Fruit fly (Drosophila melanogaster) whole organism, embryonic: ENCODE results near the gene yrt.

Source experiments
- ATbp ChIP-seq: fragments of 200-800 bp; sonication (Bioruptor generic); optimal IDR thresholded peaks from 2 replicates; lab custom pipeline; 2017; ENCODE audit warnings: missing biosample characterization, mild to moderate bottlenecking, missing genetic modification characterization, missing genetic modification reagents
- CG10321 ChIP-seq: fragments of 200-800 bp; sonication (Bioruptor generic); IDR thresholded peaks from 2 replicates; pipeline ENCODE4 v1.3.6; 2022; ENCODE audit warnings: missing biosample characterization, missing genetic modification characterization
- CG10431 ChIP-seq: fragments of 200-800 bp; sonication (Bioruptor generic); optimal IDR thresholded peaks from 3 replicates; lab custom pipeline; 2018; ENCODE audit warnings: missing biosample characterization, mild to moderate bottlenecking, missing genetic modification characterization
- CG10654 ChIP-seq: fragments of 200-800 bp; sonication (Bioruptor generic); optimal IDR thresholded peaks from 2 replicates; lab custom pipeline; 2016; ENCODE audit warnings: missing biosample characterization, missing genetic modification characterization
- CG10959 ChIP-seq: fragments of 200-800 bp; sonication (Bioruptor generic); IDR thresholded peaks from 2 replicates; pipeline ENCODE4 v1.3.6; 2022; ENCODE audit warnings: missing biosample characterization, missing genetic modification characterization
- CG11085 ChIP-seq: fragments of 200-800 bp; sonication (Bioruptor generic); IDR thresholded peaks from 2 replicates; pipeline ENCODE4 v1.3.6; 2022; ENCODE audit warnings: missing biosample characterization, missing genetic modification characterization
- CG11560 ChIP-seq: fragments of 200-800 bp; sonication (Bioruptor generic); IDR thresholded peaks from 3 replicates; pipeline ENCODE4 v1.3.6; 2022; ENCODE audit warnings: missing biosample characterization, missing genetic modification characterization
- CG16813 ChIP-seq: fragments of 200-800 bp; sonication (Bioruptor generic); IDR thresholded peaks from 3 replicates; pipeline ENCODE4 v1.3.6; 2022; ENCODE audit warnings: missing biosample characterization, missing genetic modification characterization; ENCODE audit not compliant: partially characterized antibody
- CG17186 ChIP-seq: fragments of 200-800 bp; sonication (Bioruptor generic); optimal IDR thresholded peaks from 3 replicates; lab custom pipeline; 2017; ENCODE audit warnings: missing biosample characterization, missing genetic modification reagents, missing genetic modification characterization
- CG17361 ChIP-seq: fragments of 200-800 bp; sonication (Bioruptor generic); IDR thresholded peaks from 3 replicates; pipeline ENCODE4 v1.3.6; 2022; ENCODE audit warnings: missing biosample characterization, missing genetic modification characterization
- CG17802 ChIP-seq: fragments of 200-800 bp; sonication (Bioruptor generic); optimal IDR thresholded peaks from 2 replicates; lab custom pipeline; 2018; ENCODE audit warnings: missing biosample characterization, mild to moderate bottlenecking, missing genetic modification characterization, moderate library complexity
- CG2678 ChIP-seq: fragments of 200-800 bp; sonication (Bioruptor generic); optimal IDR thresholded peaks from 3 replicates; lab custom pipeline; 2019; ENCODE audit warnings: missing biosample characterization, mild to moderate bottlenecking, missing genetic modification characterization, moderate library complexity
- CG3281 ChIP-seq: fragments of 200-800 bp; sonication (Bioruptor generic); optimal IDR thresholded peaks from 3 replicates; lab custom pipeline; 2017; ENCODE audit warnings: missing biosample characterization, mild to moderate bottlenecking, missing genetic modification characterization
- CG33213 ChIP-seq: fragments of 200-800 bp; sonication (Bioruptor generic); optimal IDR thresholded peaks from 3 replicates; lab custom pipeline; 2016; ENCODE audit warnings: missing biosample characterization, missing genetic modification characterization
- CG33557 ChIP-seq: fragments of 200-800 bp; sonication (Bioruptor generic); optimal IDR thresholded peaks from 2 replicates; lab custom pipeline; 2019; ENCODE audit warnings: missing biosample characterization, mild to moderate bottlenecking, missing genetic modification characterization, moderate library complexity
- CG3838 ChIP-seq: fragments of 200-800 bp; sonication (Bioruptor generic); optimal IDR thresholded peaks from 3 replicates; lab custom pipeline; 2016; ENCODE audit warnings: missing biosample characterization, missing genetic modification characterization
- CG4404 ChIP-seq: fragments of 200-800 bp; sonication (Bioruptor generic); IDR thresholded peaks from 2 replicates; pipeline ENCODE4 v1.3.6; 2022; ENCODE audit warnings: missing biosample characterization, missing genetic modification characterization
- CG7556 ChIP-seq: fragments of 200-800 bp; sonication (Bioruptor generic); optimal IDR thresholded peaks from 2 replicates; lab custom pipeline; 2017; ENCODE audit warnings: missing biosample characterization, mild to moderate bottlenecking, missing genetic modification characterization
- CG7839 ChIP-seq: fragments of 200-800 bp; sonication (Bioruptor generic); optimal IDR thresholded peaks from 3 replicates; lab custom pipeline; 2018; ENCODE audit warnings: missing biosample characterization, mild to moderate bottlenecking, missing genetic modification characterization, moderate library complexity
- CG8089 ChIP-seq: fragments of 200-800 bp; sonication (Bioruptor generic); optimal IDR thresholded peaks from 3 replicates; lab custom pipeline; 2016; ENCODE audit warnings: missing biosample characterization, missing genetic modification characterization
- CG8478 ChIP-seq: fragments of >200 bp; optimal IDR thresholded peaks from 2 replicates; lab custom pipeline; 2018
- Deaf1 ChIP-seq: fragments of 200-800 bp; optimal IDR thresholded peaks from 3 replicates; lab custom pipeline; 2019; ENCODE audit warnings: missing biosample characterization, mild to moderate bottlenecking, missing genetic modification characterization, moderate library complexity
- Ets97D ChIP-seq: fragments of 200-800 bp; sonication (Bioruptor generic); optimal IDR thresholded peaks from 3 replicates; lab custom pipeline; 2016; ENCODE audit warnings: missing biosample characterization, missing genetic modification characterization
- Gsc ChIP-seq: fragments of 200-800 bp; sonication (Bioruptor generic); IDR thresholded peaks from 2 replicates; pipeline ENCODE4 v1.3.6; 2022; ENCODE audit warnings: missing biosample characterization, missing genetic modification characterization
- HmgZ ChIP-seq: fragments of 200-800 bp; sonication (Bioruptor generic); optimal IDR thresholded peaks from 2 replicates; lab custom pipeline; 2018; ENCODE audit warnings: missing biosample characterization, mild to moderate bottlenecking, missing genetic modification characterization
- Hr78 ChIP-seq, 2 experiments: fragments of 200-800 bp in 1 of 2; fragments of >200 bp in 1 of 2; sonication (Bioruptor generic) in 1 of 2; optimal IDR thresholded peaks; 2 replicates each; lab custom pipeline; 2017 to 2019; ENCODE audit warnings: missing biosample characterization in 2 of 2, missing genetic modification characterization in 2 of 2, mild to moderate bottlenecking in 1 of 2, moderate library complexity in 1 of 2
- Hsf ChIP-seq: fragments of 200-800 bp; sonication (Bioruptor generic); optimal IDR thresholded peaks from 3 replicates; lab custom pipeline; 2016; ENCODE audit warnings: missing biosample characterization, missing genetic modification characterization
- Lpt ChIP-seq: fragments of >200 bp; optimal IDR thresholded peaks from 2 replicates; lab custom pipeline; 2018; ENCODE audit warnings: missing biosample characterization, missing genetic modification characterization
- MTF-1 ChIP-seq: fragments of 200-800 bp; sonication (Bioruptor generic); optimal IDR thresholded peaks from 2 replicates; lab custom pipeline; 2018; ENCODE audit warnings: missing biosample characterization, mild to moderate bottlenecking, missing genetic modification characterization, borderline replicate concordance
- Scr ChIP-seq: fragments of 200-800 bp; sonication (Bioruptor generic); IDR thresholded peaks from 2 replicates; pipeline ENCODE4 v1.3.6; 2022; ENCODE audit warnings: missing biosample characterization, missing genetic modification characterization; ENCODE audit not compliant: partially characterized antibody
- Sry-β ChIP-seq: fragments of 200-800 bp; sonication (Bioruptor generic); optimal IDR thresholded peaks from 2 replicates; lab custom pipeline; 2018; ENCODE audit warnings: missing biosample characterization, mild to moderate bottlenecking, missing genetic modification characterization, moderate library complexity
- Sry-δ ChIP-seq: fragments of 200-800 bp; sonication (Bioruptor generic); optimal IDR thresholded peaks from 2 replicates; lab custom pipeline; 2016; ENCODE audit warnings: missing biosample characterization, missing genetic modification characterization
- cg ChIP-seq: fragments of 200-800 bp; sonication (Bioruptor generic); optimal IDR thresholded peaks from 3 replicates; lab custom pipeline; 2019; ENCODE audit warnings: missing biosample characterization, mild to moderate bottlenecking, missing genetic modification characterization, moderate library complexity
- crp ChIP-seq, 2 experiments: fragments of 200-800 bp; sonication (Bioruptor generic); optimal IDR thresholded peaks; 2 replicates in 1 of 2; 3 replicates in 1 of 2; lab custom pipeline; 2017; ENCODE audit warnings: missing biosample characterization in 2 of 2, missing genetic modification characterization in 2 of 2, mild to moderate bottlenecking in 1 of 2, moderate library complexity in 1 of 2
- dati ChIP-seq: fragments of 200-800 bp; sonication (Bioruptor generic); IDR thresholded peaks from 2 replicates; pipeline ENCODE4 v1.3.6; 2022; ENCODE audit warnings: missing biosample characterization, missing genetic modification characterization
- dysf ChIP-seq: fragments of 200-800 bp; sonication (Bioruptor generic); IDR thresholded peaks from 3 replicates; pipeline ENCODE4 v1.3.6; 2022; ENCODE audit warnings: missing biosample characterization, missing genetic modification characterization
- ems ChIP-seq: fragments of 200-800 bp; sonication (Bioruptor generic); optimal IDR thresholded peaks from 3 replicates; lab custom pipeline; 2016; ENCODE audit warnings: missing biosample characterization, missing genetic modification characterization
- fd96Cb ChIP-seq: fragments of 200-800 bp; sonication (Bioruptor generic); optimal IDR thresholded peaks from 2 replicates; lab custom pipeline; 2018; ENCODE audit warnings: missing biosample characterization, mild to moderate bottlenecking, missing genetic modification characterization, moderate library complexity
- gem ChIP-seq: fragments of 200-800 bp; sonication (Bioruptor generic); optimal IDR thresholded peaks from 2 replicates; lab custom pipeline; 2019; ENCODE audit warnings: missing biosample characterization, mild to moderate bottlenecking, missing genetic modification characterization, moderate library complexity
- insv ChIP-seq, 2 experiments: fragments of 200-800 bp; sonication (Bioruptor generic); optimal IDR thresholded peaks; 3 replicates each; lab custom pipeline; 2016 to 2018; ENCODE audit warnings: missing biosample characterization in 2 of 2, missing genetic modification characterization in 2 of 2
- klu ChIP-seq: fragments of 200-800 bp; sonication (Bioruptor generic); IDR thresholded peaks from 2 replicates; pipeline ENCODE4 v1.3.6; 2022; ENCODE audit warnings: missing biosample characterization, missing genetic modification characterization
- luna ChIP-seq: fragments of 200-800 bp; sonication (Bioruptor generic); optimal IDR thresholded peaks from 2 replicates; lab custom pipeline; 2016; ENCODE audit warnings: missing biosample characterization, missing genetic modification characterization
- maf-S ChIP-seq: fragments of 200-800 bp; sonication (Bioruptor generic); optimal IDR thresholded peaks from 2 replicates; lab custom pipeline; 2016; ENCODE audit warnings: missing biosample characterization, missing genetic modification characterization
- otp ChIP-seq: fragments of 200-800 bp; sonication (Bioruptor generic); IDR thresholded peaks from 3 replicates; pipeline ENCODE4, ENCODE4 v1.3.6; 2022; ENCODE audit warnings: missing biosample characterization, missing genetic modification characterization
- pan ChIP-seq, 4 experiments: fragments of >200 bp in 3 of 4; fragments of 200-800 bp in 1 of 4; sonication (Bioruptor generic) in 1 of 4; optimal IDR thresholded peaks in 3 of 4; IDR thresholded peaks in 1 of 4; 2 replicates each; pipeline versions ENCODE4 v1.3.6 to Lab custom; 2017 to 2022; ENCODE audit warnings: missing biosample characterization in 2 of 4, missing genetic modification characterization in 2 of 4, mixed read lengths in 1 of 4
- pho ChIP-seq: fragments of 200-800 bp; sonication (Bioruptor generic); optimal IDR thresholded peaks from 2 replicates; lab custom pipeline; 2016; ENCODE audit warnings: missing biosample characterization, missing genetic modification characterization
- row ChIP-seq: fragments of 200-800 bp; sonication (Bioruptor generic); IDR thresholded peaks from 3 replicates; pipeline ENCODE4 v1.3.6; 2022; ENCODE audit warnings: missing biosample characterization, missing genetic modification characterization
- sima ChIP-seq: fragments of 200-800 bp; sonication (Bioruptor generic); optimal IDR thresholded peaks from 2 replicates; lab custom pipeline; 2016; ENCODE audit warnings: missing biosample characterization, missing genetic modification characterization
- slbo ChIP-seq: fragments of 200-800 bp; sonication (Bioruptor generic); IDR thresholded peaks from 2 replicates; pipeline ENCODE4 v1.3.6; 2022; ENCODE audit warnings: missing biosample characterization, missing genetic modification characterization
- stwl ChIP-seq: fragments of 200-800 bp; sonication (Bioruptor generic); optimal IDR thresholded peaks from 3 replicates; lab custom pipeline; 2018; ENCODE audit warnings: missing biosample characterization, mild to moderate bottlenecking, missing genetic modification characterization, moderate library complexity
- zf30C ChIP-seq: fragments of 200-800 bp; sonication (Bioruptor generic); optimal IDR thresholded peaks from 3 replicates; lab custom pipeline; 2018; ENCODE audit warnings: missing biosample characterization, mild to moderate bottlenecking, missing genetic modification characterization

Gene yrt

DNA sequence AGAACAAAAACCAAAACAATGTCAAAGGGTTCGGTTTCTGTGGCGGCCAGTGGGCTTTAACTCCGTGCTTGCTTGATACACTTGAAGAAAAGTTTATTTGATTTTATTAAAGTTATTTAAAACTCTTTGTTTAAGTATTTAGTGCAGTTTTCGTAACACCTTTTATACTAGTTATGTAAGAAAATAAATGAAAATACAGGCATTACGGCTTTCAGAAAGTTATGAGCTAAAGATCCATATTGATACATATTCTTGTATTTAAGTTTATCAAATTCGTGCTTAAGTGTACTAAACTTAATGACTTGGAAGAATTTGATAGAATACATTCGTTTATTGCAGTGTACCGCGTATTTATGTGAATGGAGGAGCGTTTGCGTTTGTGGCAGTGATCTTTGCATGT lies 11.7 kb upstream of the yrt start (continued):
- TF ChIP-seq CG2678 (tag; lab: Kevin White, UChicago) (peak; percentile 71), MTF-1 (GFP tag; lab: Kevin White, UChicago) (no peak), zf30C (GFP tag; lab: Kevin White, UChicago) (no peak), Scr (GFP tag; lab: Robert Waterston, UW) (no peak), luna (GFP tag; lab: Kevin White, UChicago) (no peak), CG3281 (GFP tag; lab: Kevin White, UChicago) (peak; percentile 5), CG11085 (GFP tag; lab: Robert Waterston, UW) (no peak), Ets97D (GFP tag; lab: Kevin White, UChicago) (no peak), CG10431 (GFP tag; lab: Kevin White, UChicago) (no peak), CG33213 (no peak), insv (GFP tag; optimal IDR thresholded peaks at IDR 0.05; lab: Kevin White, UChicago) (no peak), Deaf1 (peak; percentile 35), CG10654 (GFP tag; lab: Kevin White, UChicago) (peak; percentile 15), Hr78 (GFP tag; optimal IDR thresholded peaks at IDR 0.05; lab: Kevin White, UChicago) (no peak), pho (GFP tag; lab: Kevin White, UChicago) (peak; percentile 8), ATbp (GFP tag; lab: Kevin White, UChicago) (no peak), CG11560 (no peak), otp (GFP tag; lab: Robert Waterston, UW) (no peak), CG33557 (GFP tag; lab: Kevin White, UChicago) (no peak), CG17361 (GFP tag; lab: Robert Waterston, UW) (peak; percentile 80), CG16813 (GFP tag; lab: Robert Waterston, UW) (no peak), CG7556 (GFP tag; lab: Kevin White, UChicago) (peak; percentile 57), CG8478 (no peak), CG17802 (tag; lab: Kevin White, UChicago) (no peak), Gsc (GFP tag; lab: Robert Waterston, UW) (no peak), Sry-δ (GFP tag; lab: Kevin White, UChicago) (no peak), sima (GFP tag; lab: Kevin White, UChicago) (peak; percentile 3), CG10321 (GFP tag; lab: Robert Waterston, UW) (no peak), stwl (no peak), maf-S (GFP tag; lab: Kevin White, UChicago) (no peak), row (GFP tag; lab: Robert Waterston, UW) (peak; percentile 42; the same call in 2 of the 3 replicates), CG4404 (GFP tag; lab: Robert Waterston, UW) (no peak), CG17186 (no peak), HmgZ (peak; percentile 10), slbo (GFP tag; lab: Robert Waterston, UW) (peak; percentile 49; the same call in 1 of the 2 replicates), dysf (GFP tag; lab: Robert Waterston, UW) (peak; percentile 68; the same call in 2 of the 3 replicates), crp (GFP tag; optimal IDR thresholded peaks at IDR 0.05; lab: Kevin White, UChicago) (no peak), gem (peak; percentile 81), dati (GFP tag; lab: Robert Waterston, UW) (no peak), CG7839 (tag; lab: Kevin White, UChicago) (peak; percentile 74), CG8089 (GFP tag; lab: Kevin White, UChicago) (no peak), ems (GFP tag; lab: Kevin White, UChicago) (peak; percentile 7), klu (GFP tag; lab: Robert Waterston, UW) (no peak), Sry-β (no peak), Hsf (GFP tag; lab: Kevin White, UChicago) (peak; percentile 52), fd96Cb (tag; lab: Kevin White, UChicago) (peak; percentile 60), Lpt (no peak), CG10959 (GFP tag; lab: Robert Waterston, UW) (no peak), CG3838 (GFP tag; lab: Kevin White, UChicago) (no peak), cg (no peak), pan (optimal IDR thresholded peaks at IDR 0.05; lab: Kevin White, UChicago) (no peak), pan (GFP tag; optimal IDR thresholded peaks at IDR 0.05 in 1 of 2, IDR thresholded peaks at IDR 0.05 in 1 of 2) (no peak)
